Worm (Caenorhabditis elegans) whole organism, midembryonic: Measurements from ENCODE around the gene aakg-3.

Experiments used
- T22C8.4 ChIP-seq: fragments of 200-800 bp; sonication (Bioruptor generic); IDR thresholded peaks from 2 replicates; pipeline ENCODE4 v1.3.6; 2022; ENCODE audit warnings: missing genetic modification characterization, missing compliant biosample characterization
- cog-1 ChIP-seq: sonication (generic microtip); optimal IDR thresholded peaks from 2 replicates; lab custom pipeline; 2016; ENCODE audit warnings: missing genetic modification characterization, missing compliant biosample characterization
- flt-1 ChIP-seq: fragments of 200-800 bp; sonication (Bioruptor generic); IDR thresholded peaks from 2 replicates; pipeline ENCODE4 v1.3.6; 2022; ENCODE audit warnings: missing genetic modification characterization, missing compliant biosample characterization
- klf-2 ChIP-seq: fragments of 200-800 bp; sonication (Bioruptor generic); conservative IDR thresholded peaks from 2 replicates; pipeline ENCODE4 v1.3.6; 2022; ENCODE audit warnings: missing genetic modification reagents, missing genetic modification characterization, missing compliant biosample characterization
- med-1 ChIP-seq: sonication (generic microtip); optimal IDR thresholded peaks from 2 replicates; lab custom pipeline; 2017; ENCODE audit warnings: missing genetic modification characterization, mild to moderate bottlenecking, missing compliant biosample characterization, antibody characterized with exemption, missing genetic modification reagents; ENCODE audit not compliant: insufficient read depth
- ref-1 ChIP-seq: fragments of 200-800 bp; sonication (Bioruptor generic); conservative IDR thresholded peaks from 2 replicates; pipeline ENCODE4 v1.3.6; 2022; ENCODE audit warnings: missing genetic modification reagents, missing genetic modification characterization, missing compliant biosample characterization
- tab-1 ChIP-seq: fragments of 200-800 bp; sonication (Bioruptor generic); IDR thresholded peaks from 2 replicates; pipeline ENCODE4 v1.3.6; 2022; ENCODE audit warnings: missing genetic modification characterization, missing compliant biosample characterization
- ztf-23 ChIP-seq: fragments of 200-800 bp; sonication (Bioruptor generic); IDR thresholded peaks from 2 replicates; pipeline ENCODE4 v1.3.6; 2022; ENCODE audit warnings: missing genetic modification reagents, missing genetic modification characterization, missing compliant biosample characterization
- ztf-29 ChIP-seq: fragments of 200-800 bp; sonication (Bioruptor generic); IDR thresholded peaks from 2 replicates; pipeline ENCODE4 v1.3.6; 2022; ENCODE audit warnings: missing genetic modification reagents, missing genetic modification characterization, missing compliant biosample characterization

The aakg-3 gene

DNA sequence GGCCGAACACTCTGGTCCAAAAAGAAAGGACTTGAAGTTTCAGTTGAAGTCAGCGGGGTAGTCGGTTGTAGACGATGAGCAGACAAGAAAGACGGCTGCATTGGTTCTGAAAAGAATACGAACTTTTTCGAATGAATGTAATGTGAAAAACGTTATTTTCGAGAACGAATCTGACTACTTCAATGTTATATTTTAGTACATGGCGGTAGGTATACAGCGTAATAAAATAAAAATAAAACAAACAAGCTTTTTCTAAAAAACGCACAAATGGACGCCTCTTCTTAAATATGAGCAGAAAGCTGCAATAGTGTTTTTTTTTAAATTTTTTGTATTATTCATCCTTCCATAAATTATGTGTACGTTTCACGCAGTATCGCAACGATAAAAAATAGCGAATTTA lies 23.4 kb downstream of the aakg-3 start, which contains the start of gene Y41G9A.17:
TSS of gene Y41G9A.17 (minus strand) at position 101 of the 400 bp plus-strand sequence.
- no peak for TF ChIP-seq tab-1
- no peak for TF ChIP-seq flt-1
- no peak for TF ChIP-seq T22C8.4
- TF ChIP-seq med-1 = no peak
- TF ChIP-seq cog-1 (tag; lab: Kevin White, UChicago) = no peak
- no peak for TF ChIP-seq ref-1 (GFP tag; lab: Robert Waterston, UW)
- TF ChIP-seq klf-2 (GFP tag; lab: Robert Waterston, UW) = no peak
- TF ChIP-seq ztf-29 = no peak
- TF ChIP-seq ztf-23 (GFP tag; lab: Robert Waterston, UW) = no peak

DNA sequence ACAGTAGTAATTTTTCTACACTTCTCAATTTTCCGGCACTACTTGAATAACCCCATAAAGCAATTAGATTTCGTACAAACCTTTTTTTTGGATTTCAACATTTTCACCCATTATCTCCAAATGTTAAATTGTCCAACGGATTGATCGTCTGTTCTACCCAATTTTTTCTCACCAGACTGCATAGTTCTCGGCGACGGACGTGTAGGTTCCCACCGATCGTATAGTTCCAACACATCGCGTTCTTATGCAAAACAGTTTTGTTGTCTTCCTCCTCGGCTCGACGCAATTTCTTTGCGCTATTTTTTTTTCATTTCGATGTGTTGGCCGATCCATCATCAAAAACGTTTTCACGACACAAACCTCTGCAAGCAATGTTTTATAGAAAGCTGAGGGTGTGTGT lies 27.5 kb downstream of the aakg-3 start, which contains the start of gene Y41G9A.6:
TSS of gene Y41G9A.6 (minus strand) at position 101 of the 400 bp plus-strand sequence.
- TF ChIP-seq ztf-29 (no peak), med-1 (no peak), ztf-23 (GFP tag; lab: Robert Waterston, UW) (no peak), ref-1 (GFP tag; lab: Robert Waterston, UW) (no peak), flt-1 (no peak)

DNA sequence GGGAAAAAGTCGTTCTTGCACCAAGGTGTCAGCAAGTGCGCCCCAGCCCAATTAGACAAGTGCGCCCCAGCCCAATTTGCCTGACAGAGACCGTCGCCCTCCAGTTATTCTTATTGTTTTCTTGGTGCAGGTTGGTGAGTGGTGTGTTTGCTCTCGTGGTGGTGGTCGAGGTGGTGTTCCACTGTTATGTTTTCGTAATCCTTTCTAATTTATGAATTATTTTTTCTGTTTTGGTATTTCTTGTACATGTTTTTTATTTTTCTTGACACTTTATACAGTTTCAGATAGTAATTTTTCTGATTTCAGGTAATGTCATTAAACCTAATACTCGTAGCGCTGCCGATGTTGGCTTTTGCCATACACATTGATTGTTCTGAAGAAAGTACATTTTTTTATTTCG lies 32.9 kb downstream of the aakg-3 start, which contains the start of gene Y48D7A.1:
TSS of gene Y48D7A.1 (plus strand) at position 301 of the 400 bp plus-strand sequence.
- TF ChIP-seq cog-1 (tag; lab: Kevin White, UChicago) (no peak), ztf-23 (GFP tag; lab: Robert Waterston, UW) (no peak), ref-1 (GFP tag; lab: Robert Waterston, UW) (no peak), T22C8.4 (no peak), klf-2 (GFP tag; lab: Robert Waterston, UW) (no peak), tab-1 (no peak), flt-1 (no peak), med-1 (no peak), ztf-29 (no peak)

DNA sequence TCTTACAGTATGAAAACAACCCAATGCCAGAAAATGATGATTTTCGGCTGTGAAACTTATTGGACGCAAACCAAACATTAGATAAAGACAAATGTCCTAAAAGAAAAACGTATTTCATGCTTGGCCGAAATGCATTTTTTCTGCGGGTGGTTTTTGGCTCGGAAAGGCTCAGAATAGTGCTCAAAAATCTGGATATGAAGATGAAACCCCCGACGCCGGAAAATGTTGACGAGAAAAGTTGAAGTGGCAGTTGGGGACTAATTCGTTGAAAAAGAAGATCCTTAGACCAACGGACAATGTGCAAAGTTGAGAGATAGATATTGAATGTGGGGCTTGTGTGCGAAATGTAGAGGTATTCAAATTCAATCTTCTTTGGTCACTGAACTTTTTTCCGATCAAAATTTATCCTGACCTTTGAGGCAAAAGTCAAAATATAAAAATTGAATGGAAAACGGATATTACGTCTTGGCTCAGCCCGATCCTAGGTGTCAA lies 42.3 kb downstream of the aakg-3 start, which contains the start of gene flp-18:
TSS of gene flp-18 (minus strand) at position 51 of the 492 bp plus-strand sequence.
- TF ChIP-seq flt-1 = no peak
- no peak for TF ChIP-seq T22C8.4
- TF ChIP-seq med-1 = no peak
- TF ChIP-seq cog-1 (tag; lab: Kevin White, UChicago) = no peak
- no peak for TF ChIP-seq ztf-23 (GFP tag; lab: Robert Waterston, UW)
- TF ChIP-seq klf-2 (GFP tag; lab: Robert Waterston, UW) = no peak
- TF ChIP-seq ref-1 (GFP tag; lab: Robert Waterston, UW) = no peak
- TF ChIP-seq ztf-29 = no peak
- no peak for TF ChIP-seq tab-1

DNA sequence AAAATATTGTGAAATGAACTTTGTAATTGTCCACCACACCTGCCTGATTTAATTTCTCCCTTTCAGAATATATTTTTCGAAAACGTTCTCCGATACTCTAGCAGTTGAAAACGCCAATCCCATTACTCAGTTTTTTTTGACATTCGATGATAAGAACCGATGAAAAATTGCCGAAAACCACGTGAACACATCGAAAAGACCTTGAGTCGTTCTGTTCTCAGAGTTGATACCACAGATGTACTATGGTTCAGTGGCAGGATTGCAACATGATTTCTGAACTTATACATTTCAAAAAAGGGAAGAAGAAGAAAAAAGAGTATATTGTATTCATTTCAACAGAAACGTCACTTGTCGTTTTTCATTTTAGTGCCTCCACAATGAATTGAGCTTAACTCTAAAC lies 43.7 kb downstream of the aakg-3 start:
- no peak for TF ChIP-seq ztf-23 (GFP tag; lab: Robert Waterston, UW)
- TF ChIP-seq tab-1 = no peak
- TF ChIP-seq T22C8.4 = no peak
- no peak for TF ChIP-seq med-1
- no peak for TF ChIP-seq cog-1 (tag; lab: Kevin White, UChicago)
- no peak for TF ChIP-seq ztf-29
- TF ChIP-seq ref-1 (GFP tag; lab: Robert Waterston, UW) = no peak
- TF ChIP-seq flt-1 = no peak
- no peak for TF ChIP-seq klf-2 (GFP tag; lab: Robert Waterston, UW)

DNA sequence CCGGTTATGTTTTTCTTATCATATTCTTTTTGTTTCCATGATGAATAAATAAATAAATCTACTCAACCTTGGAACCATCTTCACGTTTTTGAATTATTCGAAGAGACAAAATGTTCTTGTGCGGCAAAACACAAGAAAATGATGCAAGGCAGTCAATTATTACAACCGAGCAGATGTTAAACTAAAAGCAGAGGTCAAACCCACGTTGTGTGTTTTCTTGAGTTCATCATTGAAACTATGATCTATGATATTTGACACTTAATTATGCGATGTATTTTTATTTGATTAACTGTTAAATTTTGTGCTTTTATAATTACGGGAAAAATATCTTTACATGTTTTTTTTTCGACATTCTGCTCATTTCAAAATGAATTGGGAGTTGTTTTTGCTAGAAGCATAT lies 45.2 kb downstream of the aakg-3 start:
- no peak for TF ChIP-seq ztf-23 (GFP tag; lab: Robert Waterston, UW)

DNA sequence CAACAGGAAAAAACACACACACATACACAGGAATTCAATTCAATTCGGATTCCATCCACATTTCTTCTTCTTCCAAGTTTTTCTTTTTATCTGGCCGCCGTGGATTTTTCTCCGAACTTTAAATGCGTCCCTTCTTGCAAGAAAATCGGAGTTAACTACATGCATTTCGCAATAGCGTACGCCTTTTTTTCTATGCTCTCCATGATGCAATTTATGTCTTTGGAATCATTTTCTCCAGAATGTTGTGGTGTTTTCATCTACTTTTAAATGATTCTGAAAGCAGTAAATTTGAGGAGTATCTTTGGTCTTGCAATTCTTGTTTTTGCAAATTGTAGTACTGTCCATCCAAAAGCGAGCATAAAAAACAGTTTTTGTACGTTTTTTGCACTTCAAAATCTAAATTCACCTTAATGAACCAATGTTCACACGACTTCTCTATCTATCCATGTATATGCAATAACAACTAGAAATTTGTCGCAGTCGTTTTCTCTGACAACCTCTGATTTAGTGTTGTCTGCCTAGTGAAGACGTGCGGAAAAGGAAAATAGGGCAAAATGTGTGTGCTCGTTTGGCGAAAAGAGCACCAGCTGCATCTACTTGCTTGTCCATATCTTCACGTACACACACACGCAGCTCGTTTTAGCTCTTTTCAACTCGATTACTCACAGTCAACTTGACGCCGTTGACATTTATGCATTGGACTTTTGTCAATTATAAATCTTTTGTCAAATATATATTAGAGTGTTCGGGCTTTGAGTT lies 46.3 kb downstream of the aakg-3 start:
- no peak for TF ChIP-seq T22C8.4
- TF ChIP-seq ztf-29 = no peak
- TF ChIP-seq ztf-23 (GFP tag; lab: Robert Waterston, UW) = no peak
- TF ChIP-seq tab-1 = no peak
- TF ChIP-seq ref-1 (GFP tag; lab: Robert Waterston, UW) = no peak
- TF ChIP-seq klf-2 (GFP tag; lab: Robert Waterston, UW) = no peak
- no peak for TF ChIP-seq med-1
- TF ChIP-seq cog-1 (tag; lab: Kevin White, UChicago) = no peak
- TF ChIP-seq flt-1 = no peak

DNA sequence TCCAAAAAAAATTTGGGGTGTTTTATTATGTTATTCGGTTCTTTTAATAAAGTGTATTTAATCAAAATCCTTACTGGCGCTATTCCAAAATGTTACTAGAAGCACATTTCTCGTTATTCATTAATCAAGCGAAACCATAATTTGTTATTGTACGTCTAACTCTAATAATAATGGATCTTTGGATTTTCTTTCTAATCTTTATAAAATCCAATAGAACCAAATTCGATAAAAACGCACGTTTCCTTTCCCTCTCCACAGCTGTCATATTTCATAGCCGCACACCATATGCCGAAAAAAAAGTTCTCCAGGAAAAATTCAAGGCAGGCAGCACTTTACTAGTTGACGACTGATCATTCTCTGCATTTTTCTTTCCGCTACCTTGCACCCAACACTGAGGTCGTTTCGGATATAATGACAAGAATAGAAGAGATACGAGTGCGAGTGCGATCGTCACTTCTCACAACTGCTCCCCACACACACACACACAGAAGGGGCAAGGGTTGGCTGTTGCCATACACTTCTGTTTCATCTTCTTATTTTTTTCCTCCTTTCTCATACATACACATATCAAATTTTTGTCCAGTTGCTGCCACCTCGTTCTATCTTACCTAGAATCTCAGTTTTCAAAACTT lies 47.4 kb downstream of the aakg-3 start:
- TF ChIP-seq med-1 (no peak), tab-1 (no peak), ztf-23 (GFP tag; lab: Robert Waterston, UW) (no peak), cog-1 (tag; lab: Kevin White, UChicago) (no peak), ztf-29 (no peak), ref-1 (GFP tag; lab: Robert Waterston, UW) (no peak), flt-1 (no peak), T22C8.4 (no peak), klf-2 (GFP tag; lab: Robert Waterston, UW) (no peak)

DNA sequence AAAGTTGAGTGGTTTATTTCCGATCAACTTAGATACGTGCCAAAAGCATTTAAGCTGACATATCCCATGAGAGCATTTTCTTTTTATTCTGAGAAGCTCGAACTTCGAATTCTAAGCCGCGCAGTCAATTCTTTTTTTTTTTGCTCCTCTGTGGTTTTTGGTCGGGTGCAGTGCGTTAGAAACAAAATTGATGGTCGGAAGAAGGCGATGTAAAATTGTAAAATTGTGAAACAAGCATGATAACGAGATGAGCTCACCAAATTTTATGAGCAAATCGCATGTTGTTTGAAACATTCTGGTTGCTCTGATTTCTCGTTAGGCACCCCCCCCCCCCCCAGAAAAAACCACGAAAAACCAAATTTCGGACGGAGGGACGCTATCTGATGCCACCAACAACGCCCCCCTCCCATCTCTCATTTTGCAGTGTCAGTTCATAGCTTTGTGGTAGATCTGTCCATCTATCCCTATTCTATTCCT lies 48.4 kb downstream of the aakg-3 start, which contains the start of gene aqp-7:
TSS of gene aqp-7 (plus strand) at position 427 of the 477 bp plus-strand sequence.
- TF ChIP-seq med-1 (no peak), flt-1 (no peak), ztf-29 (no peak), ref-1 (GFP tag; lab: Robert Waterston, UW) (no peak), tab-1 (no peak), cog-1 (tag; lab: Kevin White, UChicago) (no peak), klf-2 (GFP tag; lab: Robert Waterston, UW) (no peak), T22C8.4 (no peak), ztf-23 (GFP tag; lab: Robert Waterston, UW) (no peak)

DNA sequence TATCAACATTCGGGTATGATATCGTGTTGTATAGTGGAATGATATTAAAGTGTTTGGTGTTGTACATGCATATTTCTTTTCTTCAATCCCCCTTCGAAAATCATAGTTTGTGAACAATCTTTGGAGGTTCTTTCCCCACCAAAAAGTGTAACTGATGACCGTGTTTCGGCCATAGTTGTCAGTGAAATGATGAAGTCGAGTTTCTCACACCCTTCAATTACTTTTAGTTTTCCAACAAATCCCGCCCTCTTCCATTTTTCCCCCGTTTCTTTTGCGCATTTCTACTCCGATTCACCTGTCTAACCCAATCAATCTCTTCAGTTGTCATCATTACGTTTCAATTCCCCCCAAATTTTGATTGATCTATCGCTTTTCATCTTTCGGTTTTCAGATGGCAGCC lies 48.9 kb downstream of the aakg-3 start:
- TF ChIP-seq ztf-29 (no peak), flt-1 (no peak), cog-1 (tag; lab: Kevin White, UChicago) (no peak), ztf-23 (GFP tag; lab: Robert Waterston, UW) (no peak)
